Fruit fly (Drosophila melanogaster) whole organism, prepupa: ENCODE results near the gene nis.

Source experiments
- CG10669 ChIP-seq: fragments of 200-800 bp; sonication (Bioruptor generic); optimal IDR thresholded peaks from 3 replicates; lab custom pipeline; 2018; ENCODE audit warnings: missing biosample characterization, mild to moderate bottlenecking, missing genetic modification characterization, moderate library complexity
- CG1621 ChIP-seq: fragments of 200-800 bp; sonication (Bioruptor generic); optimal IDR thresholded peaks from 3 replicates; lab custom pipeline; 2018; ENCODE audit warnings: missing biosample characterization, mild to moderate bottlenecking, missing genetic modification characterization
- CG6854 ChIP-seq: fragments of 200-800 bp; sonication (Bioruptor generic); optimal IDR thresholded peaks from 2 replicates; lab custom pipeline; 2017; ENCODE audit warnings: missing biosample characterization, mild to moderate bottlenecking, missing genetic modification characterization
- CG7368 ChIP-seq: fragments of 200-800 bp; sonication (Bioruptor generic); optimal IDR thresholded peaks from 3 replicates; lab custom pipeline; 2016; ENCODE audit warnings: missing biosample characterization, missing genetic modification characterization
- Eip93F ChIP-seq: fragments of 200-800 bp; sonication (Bioruptor generic); optimal IDR thresholded peaks from 2 replicates; lab custom pipeline; 2016; ENCODE audit warnings: missing biosample characterization, mild to moderate bottlenecking, missing genetic modification characterization
- Hr38 ChIP-seq: sonication (Bioruptor generic); optimal IDR thresholded peaks from 2 replicates; lab custom pipeline; 2016; ENCODE audit warnings: missing biosample characterization, missing genetic modification characterization
- Sox102F ChIP-seq: fragments of 200-800 bp; sonication (Bioruptor generic); optimal IDR thresholded peaks from 2 replicates; lab custom pipeline; 2016; ENCODE audit warnings: missing biosample characterization, mild to moderate bottlenecking, missing genetic modification characterization
- acj6 ChIP-seq: fragments of 200-800 bp; sonication (Bioruptor generic); optimal IDR thresholded peaks from 3 replicates; lab custom pipeline; 2016; ENCODE audit warnings: missing biosample characterization, missing genetic modification characterization
- net ChIP-seq: fragments of 200-800 bp; sonication (Bioruptor generic); optimal IDR thresholded peaks from 3 replicates; lab custom pipeline; 2016; ENCODE audit warnings: missing biosample characterization, missing genetic modification characterization
- svp ChIP-seq: fragments of 200-800 bp; sonication (Bioruptor generic); peaks from one replicate; lab custom pipeline; 2016; ENCODE audit warnings: missing biosample characterization, missing genetic modification characterization

DNA sequence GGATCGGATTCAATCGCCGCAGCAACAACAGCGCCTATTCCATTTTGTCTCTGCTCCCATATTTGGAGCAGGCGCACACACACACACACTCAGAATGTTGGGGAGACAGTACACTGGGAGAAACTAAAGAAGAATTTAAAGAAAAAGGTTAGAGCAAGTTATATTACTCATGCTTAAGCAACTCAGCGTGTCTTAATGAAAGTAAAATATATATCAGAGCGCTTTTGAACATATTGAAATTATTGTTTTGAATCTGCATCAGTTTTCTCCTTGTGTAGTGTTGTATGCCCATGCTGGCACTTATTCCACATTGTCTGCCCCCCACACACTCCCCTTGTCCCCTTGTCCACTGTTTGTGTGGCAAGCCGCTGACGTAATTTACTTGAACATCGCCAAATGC, 3.2 kb upstream of the nis start:
- TF ChIP-seq CG10669 = peak; percentile 30
- peak; percentile 25 for TF ChIP-seq Sox102F (GFP tag; lab: Kevin White, UChicago)
- peak; percentile 5 for TF ChIP-seq CG1621 (tag; lab: Kevin White, UChicago)
- peak; percentile 71 for TF ChIP-seq svp (GFP tag; lab: Kevin White, UChicago)
- no peak for TF ChIP-seq Eip93F (GFP tag; lab: Kevin White, UChicago)
- no peak for TF ChIP-seq CG6854 (GFP tag; lab: Kevin White, UChicago)
- TF ChIP-seq net (GFP tag; lab: Kevin White, UChicago) = peak; percentile 73
- TF ChIP-seq Hr38 (GFP tag; lab: Kevin White, UChicago) = peak; percentile 26
- TF ChIP-seq CG7368 (GFP tag; lab: Kevin White, UChicago) = peak; percentile 35
- peak; percentile 70 for TF ChIP-seq acj6 (GFP tag; lab: Kevin White, UChicago)
